Worm (Caenorhabditis elegans) whole organism, early embryonic: ENCODE data around the gene F10E9.7.

Experiments
- B0310.2 ChIP-seq: sonication (generic microtip); optimal IDR thresholded peaks from 2 replicates; lab custom pipeline; 2016; ENCODE audit warnings: mild to moderate bottlenecking, missing genetic modification characterization, missing compliant biosample characterization
- F13C5.2 ChIP-seq: sonication (generic microtip); optimal IDR thresholded peaks from 2 replicates; lab custom pipeline; 2017; ENCODE audit warnings: mild to moderate bottlenecking, missing genetic modification characterization, inconsistent platforms, missing compliant biosample characterization
- aly-1 ChIP-seq: sonication (generic microtip); optimal IDR thresholded peaks from 2 replicates; lab custom pipeline; 2016; ENCODE audit warnings: missing genetic modification characterization, missing compliant biosample characterization
- ama-1 ChIP-seq: fragments of 150-350 bp; optimal IDR thresholded peaks from 2 replicates; lab custom pipeline; 2014
- ceh-13 ChIP-seq: fragments of 200-800 bp; sonication (Bioruptor generic); optimal IDR thresholded peaks from 2 replicates; lab custom pipeline; 2018; ENCODE audit warnings: mild to moderate bottlenecking, missing genetic modification characterization, missing compliant biosample characterization
- ceh-36 ChIP-seq: sonication (generic microtip); optimal IDR thresholded peaks from 2 replicates; lab custom pipeline; 2016; ENCODE audit warnings: missing genetic modification characterization, inconsistent platforms, missing compliant biosample characterization
- ets-7 ChIP-seq: sonication (generic microtip); optimal IDR thresholded peaks from 2 replicates; lab custom pipeline; 2016; ENCODE audit warnings: missing genotype, missing genetic modification characterization, missing compliant biosample characterization
- flt-1 ChIP-seq: fragments of 200-800 bp; sonication (Bioruptor generic); IDR thresholded peaks from 2 replicates; pipeline ENCODE4 v1.3.6; 2022; ENCODE audit warnings: missing genetic modification characterization, missing compliant biosample characterization
- hmbx-1 ChIP-seq: sonication (generic microtip); optimal IDR thresholded peaks from 2 replicates; lab custom pipeline; 2016; ENCODE audit warnings: mild to moderate bottlenecking, missing genetic modification characterization, missing compliant biosample characterization
- hmg-4 ChIP-seq: fragments of 200-800 bp; sonication (Bioruptor generic); optimal IDR thresholded peaks from 2 replicates; lab custom pipeline; 2018; ENCODE audit warnings: mild to moderate bottlenecking, missing genetic modification characterization, missing compliant biosample characterization
- hnd-1 ChIP-seq: sonication (generic microtip); optimal IDR thresholded peaks from 2 replicates; lab custom pipeline; 2016; ENCODE audit warnings: missing genetic modification characterization, missing compliant biosample characterization
- pes-1 ChIP-seq: fragments of 200-800 bp; sonication (Bioruptor generic); IDR thresholded peaks from 2 replicates; pipeline ENCODE4 v1.3.6; 2022; ENCODE audit warnings: missing genetic modification reagents, missing genetic modification characterization, missing compliant biosample characterization
- scrt-1 ChIP-seq: fragments of 200-800 bp; sonication (Bioruptor generic); IDR thresholded peaks from 2 replicates; pipeline ENCODE4 v1.3.6; 2022; ENCODE audit warnings: missing genetic modification characterization, missing compliant biosample characterization
- sea-1 ChIP-seq: fragments of 200-800 bp; sonication (Bioruptor generic); conservative IDR thresholded peaks from 2 replicates; pipeline ENCODE4 v1.3.6; 2022; ENCODE audit warnings: missing genetic modification characterization, missing compliant biosample characterization
- tbx-11 ChIP-seq: fragments of 200-800 bp; sonication (Bioruptor generic); IDR thresholded peaks from 2 replicates; pipeline ENCODE4 v1.3.6; 2022; ENCODE audit warnings: missing genetic modification characterization, missing compliant biosample characterization
- tbx-37 ChIP-seq: fragments of 200-800 bp; sonication (Bioruptor generic); conservative IDR thresholded peaks from 2 replicates; pipeline ENCODE4 v1.3.6; 2022; ENCODE audit warnings: missing genetic modification reagents, missing genetic modification characterization, missing compliant biosample characterization
- tra-4 ChIP-seq: sonication (generic microtip); optimal IDR thresholded peaks from 2 replicates; lab custom pipeline; 2017; ENCODE audit warnings: missing genetic modification characterization, missing compliant biosample characterization

The F10E9.7 gene

DNA sequence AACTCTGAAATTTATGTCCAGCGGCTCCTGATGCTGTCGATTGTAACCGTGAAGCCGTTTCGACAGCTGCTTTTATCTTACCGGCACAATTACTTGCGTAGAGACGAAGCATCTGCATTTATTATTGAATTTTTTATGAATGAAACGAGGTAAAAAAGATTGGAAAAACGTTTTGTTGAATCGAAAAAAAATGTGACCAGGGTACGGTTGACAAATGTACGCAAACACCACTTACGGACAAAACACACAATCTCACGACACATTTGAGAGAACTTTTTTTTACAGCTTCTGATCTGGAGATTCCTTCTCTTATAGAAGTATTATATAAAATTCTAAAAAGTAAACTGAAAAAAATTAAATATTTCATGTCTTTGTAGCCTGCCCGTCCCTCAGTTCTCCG is 24.5 kb upstream of the F10E9.7 start, which contains the start of the genes mrps-18A and ZC262.2:
mrps-18A (minus strand) TSS at position 141 of the 400 bp plus-strand sequence.
ZC262.2 (plus strand) TSS at position 284 of the 400 bp plus-strand sequence.
- TF ChIP-seq tbx-11 (GFP tag; lab: Robert Waterston, UW) (no peak), hnd-1 (no peak), flt-1 (GFP tag; lab: Robert Waterston, UW) (no peak), scrt-1 (GFP tag; lab: Robert Waterston, UW) (no peak), tra-4 (tag; lab: Kevin White, UChicago) (no peak), ets-7 (tag; lab: Kevin White, UChicago) (no peak), B0310.2 (tag; lab: Kevin White, UChicago) (no peak), F13C5.2 (tag; lab: Kevin White, UChicago) (no peak), ceh-13 (GFP tag; lab: Kevin White, UChicago) (no peak), sea-1 (no peak)

DNA sequence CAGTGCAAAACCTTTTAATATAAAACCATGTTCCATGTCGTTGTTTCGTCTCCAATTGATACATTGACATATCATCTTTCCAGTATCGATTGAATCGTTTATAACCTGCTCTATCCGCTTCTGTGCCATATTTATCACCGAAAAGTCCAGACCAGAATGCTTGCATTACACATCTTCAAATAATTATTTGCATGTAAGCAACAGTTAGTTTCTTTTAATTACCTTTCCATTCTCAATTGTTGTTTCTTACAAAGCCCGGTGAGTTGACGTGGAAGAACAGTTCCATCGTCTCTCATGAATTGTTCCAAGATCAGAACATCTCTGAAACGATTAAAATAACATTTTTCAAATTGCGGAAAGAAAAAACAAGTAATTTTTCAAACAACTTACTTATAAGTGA is 24.0 kb upstream of the F10E9.7 start, which contains the start of gene iglr-2:
iglr-2 (minus strand) TSS at position 101 of the 400 bp plus-strand sequence.
- TF ChIP-seq ceh-36: no peak
- no peak for TF ChIP-seq hmg-4
- TF ChIP-seq scrt-1 (GFP tag; lab: Robert Waterston, UW): no peak
- no peak for TF ChIP-seq aly-1 (tag; lab: Kevin White, UChicago)
- no peak for TF ChIP-seq flt-1 (GFP tag; lab: Robert Waterston, UW)
- TF ChIP-seq ama-1: no peak
- no peak for TF ChIP-seq ets-7 (tag; lab: Kevin White, UChicago)
- TF ChIP-seq F13C5.2 (tag; lab: Kevin White, UChicago): no peak
- no peak for TF ChIP-seq B0310.2 (tag; lab: Kevin White, UChicago)
- no peak for TF ChIP-seq ceh-13 (GFP tag; lab: Kevin White, UChicago)

DNA sequence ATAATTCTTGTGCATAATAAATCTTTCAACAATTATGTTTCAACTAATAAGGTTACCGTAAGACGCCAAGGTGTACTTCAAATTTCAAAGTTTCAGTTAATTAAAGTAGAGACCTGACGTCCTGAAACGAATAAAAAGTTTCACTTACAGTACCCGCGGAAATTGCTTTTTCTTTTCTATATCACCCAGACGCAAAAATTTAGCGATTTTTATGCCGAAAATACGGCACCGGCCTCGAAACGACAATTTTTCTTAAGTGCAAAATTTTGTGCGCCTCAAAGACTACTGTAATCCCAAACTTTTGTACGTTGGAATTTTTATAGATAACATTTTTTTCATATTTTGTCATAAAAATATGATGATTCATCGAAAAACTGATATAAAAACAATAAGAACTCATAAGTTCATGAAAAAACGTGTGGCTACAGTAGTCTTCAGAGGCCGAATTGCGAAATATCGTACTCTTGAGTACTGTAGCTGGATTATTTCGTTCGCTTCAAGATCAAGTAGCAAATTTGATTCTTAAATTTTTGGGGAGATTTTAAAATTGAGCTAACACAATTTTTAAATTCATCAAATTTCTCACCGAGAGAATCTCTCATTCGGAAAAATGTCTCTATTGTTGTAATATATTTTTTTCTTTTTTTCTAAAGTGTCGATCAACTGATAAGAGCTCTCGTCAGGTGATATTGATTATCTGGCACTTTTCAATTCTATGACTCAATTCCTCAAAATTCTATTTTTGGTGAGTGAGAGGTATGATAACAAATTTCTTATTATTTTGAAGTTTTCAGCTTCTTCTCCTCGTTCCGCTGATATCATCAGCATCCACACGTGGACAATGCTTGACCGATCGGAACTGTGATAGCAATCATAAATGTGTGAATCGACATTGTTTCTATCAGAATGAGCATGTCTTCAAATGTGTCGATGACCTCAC is 18.6 kb upstream of the F10E9.7 start, which contains the start of gene ZC262.13:
ZC262.13 (plus strand) TSS at position 641 of the 940 bp plus-strand sequence.
- TF ChIP-seq pes-1 (GFP tag; lab: Robert Waterston, UW) (no peak), tbx-37 (GFP tag; lab: Robert Waterston, UW) (no peak), tbx-11 (GFP tag; lab: Robert Waterston, UW) (no peak), ets-7 (tag; lab: Kevin White, UChicago) (no peak), ceh-36 (no peak), hmbx-1 (tag; lab: Kevin White, UChicago) (no peak), scrt-1 (GFP tag; lab: Robert Waterston, UW) (no peak), aly-1 (tag; lab: Kevin White, UChicago) (no peak), ama-1 (no peak), flt-1 (GFP tag; lab: Robert Waterston, UW) (no peak), F13C5.2 (tag; lab: Kevin White, UChicago) (no peak), hnd-1 (no peak), B0310.2 (tag; lab: Kevin White, UChicago) (no peak), hmg-4 (no peak), ceh-13 (GFP tag; lab: Kevin White, UChicago) (no peak), tra-4 (tag; lab: Kevin White, UChicago) (no peak), sea-1 (no peak)

DNA sequence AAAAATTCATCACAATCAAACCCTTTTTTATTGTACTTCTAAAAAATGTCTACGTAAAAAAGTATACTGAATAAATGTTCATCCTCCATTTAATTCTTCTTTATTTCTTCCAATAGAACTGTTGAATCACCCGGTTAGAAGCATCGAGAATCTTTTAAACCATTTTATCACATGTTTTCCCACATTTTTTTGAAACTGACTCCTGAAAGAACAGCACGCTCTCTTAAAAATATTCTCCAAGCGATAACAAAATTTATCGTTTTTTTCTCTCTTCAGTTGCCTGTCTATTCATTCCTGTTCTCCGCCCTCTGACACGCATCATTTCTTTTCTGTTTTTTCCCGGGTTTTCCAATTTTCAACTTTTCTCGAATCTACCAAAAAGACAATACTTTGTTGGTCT is 17.2 kb upstream of the F10E9.7 start, which contains the start of gene F10E9.12:
F10E9.12 (plus strand) TSS at position 131 of the 400 bp plus-strand sequence.
- TF ChIP-seq F13C5.2 (tag; lab: Kevin White, UChicago) (no peak), B0310.2 (tag; lab: Kevin White, UChicago) (no peak), hnd-1 (no peak), scrt-1 (GFP tag; lab: Robert Waterston, UW) (no peak), tbx-37 (GFP tag; lab: Robert Waterston, UW) (no peak), ceh-13 (GFP tag; lab: Kevin White, UChicago) (no peak), hmbx-1 (tag; lab: Kevin White, UChicago) (no peak), tra-4 (tag; lab: Kevin White, UChicago) (no peak), ama-1 (no peak), ceh-36 (no peak)

DNA sequence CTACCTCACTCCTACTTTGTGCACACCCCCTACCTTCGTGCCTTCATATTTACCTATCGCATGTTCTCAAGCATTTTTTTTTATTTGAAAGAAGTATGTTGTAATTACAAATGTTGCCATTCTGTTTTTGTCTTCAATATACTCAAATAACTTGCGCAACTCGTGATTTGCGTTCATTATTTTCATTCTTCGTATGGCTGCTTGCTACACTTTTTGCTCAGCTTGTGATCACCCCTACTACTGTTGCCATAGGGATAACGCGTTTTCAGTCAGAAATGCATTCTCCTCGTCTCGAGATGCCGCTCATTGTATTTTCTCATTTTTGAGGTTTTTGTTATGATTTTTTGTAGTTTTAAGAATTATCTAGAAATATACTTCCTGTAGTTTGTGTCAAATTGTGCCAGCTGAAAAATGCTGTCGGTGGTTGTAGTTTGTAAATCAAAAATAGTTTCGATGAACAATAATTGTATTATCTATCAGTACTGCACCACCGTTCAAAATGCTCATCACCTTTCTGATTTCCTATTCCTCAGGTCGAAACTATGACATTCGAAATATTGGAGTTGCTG is 15.5 kb upstream of the F10E9.7 start, which contains the start of gene F10E9.1:
F10E9.1 (plus strand) TSS at position 519 of the 569 bp plus-strand sequence.
- TF ChIP-seq ceh-13 (GFP tag; lab: Kevin White, UChicago) (no peak), hmbx-1 (tag; lab: Kevin White, UChicago) (no peak), F13C5.2 (tag; lab: Kevin White, UChicago) (no peak), ceh-36 (no peak), hmg-4 (no peak), tbx-37 (GFP tag; lab: Robert Waterston, UW) (no peak), sea-1 (no peak), ets-7 (tag; lab: Kevin White, UChicago) (no peak), ama-1 (no peak), pes-1 (GFP tag; lab: Robert Waterston, UW) (no peak)

DNA sequence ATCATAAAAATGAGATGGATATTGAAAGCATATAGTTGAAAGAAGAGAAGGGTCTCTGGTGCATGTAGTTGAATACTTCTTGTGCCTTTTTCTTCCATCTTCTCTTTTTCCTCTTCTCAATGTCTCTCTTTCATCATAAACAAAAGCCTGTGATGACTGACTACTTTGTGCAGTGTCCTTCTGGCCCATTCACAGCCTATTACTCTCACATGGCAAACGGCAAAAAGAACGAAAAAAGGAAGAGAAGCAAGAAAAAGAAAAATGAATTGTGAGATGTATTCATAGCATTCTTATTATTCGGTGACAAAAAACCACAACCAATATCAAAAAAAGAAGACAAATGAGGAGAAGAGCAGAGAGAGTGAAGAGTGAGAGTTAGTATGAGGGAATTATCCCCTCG is 14.0 kb upstream of the F10E9.7 start:
- TF ChIP-seq tbx-11 (GFP tag; lab: Robert Waterston, UW) (no peak), aly-1 (tag; lab: Kevin White, UChicago) (no peak), pes-1 (GFP tag; lab: Robert Waterston, UW) (no peak), ceh-36 (no peak)

DNA sequence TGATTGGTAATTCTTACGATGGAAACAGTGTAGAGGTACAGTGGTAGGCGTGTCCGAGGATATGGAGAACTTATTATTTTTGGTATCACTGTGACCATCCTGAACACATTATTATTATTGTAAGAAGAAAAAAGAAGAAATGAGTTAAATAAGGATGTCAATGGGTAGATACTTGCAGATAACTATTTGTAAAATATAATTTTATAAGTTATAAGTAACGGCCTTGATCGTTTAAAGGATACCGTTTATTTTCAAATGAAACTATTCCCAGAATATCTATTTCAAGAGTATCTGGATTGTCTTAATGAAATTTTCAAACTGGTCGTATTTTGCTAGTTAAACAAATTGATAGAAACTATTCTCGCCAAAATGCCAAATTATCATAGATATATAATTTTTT is 12.9 kb upstream of the F10E9.7 start, which contains the start of gene F10E9.10:
F10E9.10 (minus strand) TSS at position 101 of the 400 bp plus-strand sequence.
- TF ChIP-seq ceh-13 (GFP tag; lab: Kevin White, UChicago): no peak
- TF ChIP-seq flt-1 (GFP tag; lab: Robert Waterston, UW): no peak
- no peak for TF ChIP-seq aly-1 (tag; lab: Kevin White, UChicago)
- TF ChIP-seq sea-1: no peak
- TF ChIP-seq ceh-36: no peak
- TF ChIP-seq tbx-11 (GFP tag; lab: Robert Waterston, UW): no peak
- no peak for TF ChIP-seq hmg-4
